Fruit fly (Drosophila melanogaster) whole organism, embryonic: ENCODE data around the gene CG4025.

Experiments used
- Antp ChIP-seq: fragments of 200-800 bp; sonication (Bioruptor generic); optimal IDR thresholded peaks from 3 replicates; lab custom pipeline; 2016; ENCODE audit warnings: missing biosample characterization, missing genetic modification characterization
- CG10267 ChIP-seq: fragments of 200-800 bp; sonication (Bioruptor generic); optimal IDR thresholded peaks from 2 replicates; lab custom pipeline; 2018; ENCODE audit warnings: missing biosample characterization, mild to moderate bottlenecking, missing genetic modification characterization, moderate library complexity
- CG11560 ChIP-seq: fragments of 200-800 bp; sonication (Bioruptor generic); IDR thresholded peaks from 3 replicates; pipeline ENCODE4 v1.3.6; 2022; ENCODE audit warnings: missing biosample characterization, missing genetic modification characterization
- CG12219 ChIP-seq: fragments of 200-800 bp; sonication (Bioruptor generic); optimal IDR thresholded peaks from 3 replicates; lab custom pipeline; 2018; ENCODE audit warnings: missing biosample characterization, mild to moderate bottlenecking, missing genetic modification characterization
- CG12236 ChIP-seq: fragments of 200-800 bp; sonication (Bioruptor generic); optimal IDR thresholded peaks from 2 replicates; lab custom pipeline; 2016; ENCODE audit warnings: missing biosample characterization, missing genetic modification characterization
- CG12769 ChIP-seq: fragments of 200-800 bp; sonication (Bioruptor generic); optimal IDR thresholded peaks from 2 replicates; lab custom pipeline; 2019; ENCODE audit warnings: missing biosample characterization, mild to moderate bottlenecking, missing genetic modification characterization, moderate library complexity
- CG13424 ChIP-seq: fragments of 200-800 bp; sonication (Bioruptor generic); optimal IDR thresholded peaks from 2 replicates; lab custom pipeline; 2019; ENCODE audit warnings: missing biosample characterization, mild to moderate bottlenecking, missing genetic modification characterization, moderate library complexity
- CG13624 ChIP-seq: fragments of 200-800 bp; sonication (Bioruptor generic); optimal IDR thresholded peaks from 2 replicates; lab custom pipeline; 2016; ENCODE audit warnings: missing biosample characterization, missing genetic modification characterization
- CG16813 ChIP-seq: fragments of 200-800 bp; sonication (Bioruptor generic); IDR thresholded peaks from 3 replicates; pipeline ENCODE4 v1.3.6; 2022; ENCODE audit warnings: missing biosample characterization, missing genetic modification characterization; ENCODE audit not compliant: partially characterized antibody
- CG18011 ChIP-seq: fragments of 200-800 bp; sonication (Bioruptor generic); optimal IDR thresholded peaks from 2 replicates; lab custom pipeline; 2017; ENCODE audit warnings: missing biosample characterization, missing genetic modification characterization, mild to moderate bottlenecking, moderate library complexity, missing genotype
- CG2202 ChIP-seq: fragments of 200-800 bp; sonication (Bioruptor generic); optimal IDR thresholded peaks from 2 replicates; lab custom pipeline; 2018; ENCODE audit warnings: missing biosample characterization, mild to moderate bottlenecking, missing genetic modification characterization
- CG2712 ChIP-seq: fragments of 200-800 bp; optimal IDR thresholded peaks from 3 replicates; lab custom pipeline; 2019; ENCODE audit warnings: missing biosample characterization, mild to moderate bottlenecking, missing genetic modification characterization, moderate library complexity
- CG2889 ChIP-seq: fragments of 200-800 bp; sonication (Bioruptor generic); IDR thresholded peaks from 3 replicates; pipeline ENCODE4 v1.3.6; 2022; ENCODE audit warnings: missing biosample characterization, missing genetic modification characterization
- CG30431 ChIP-seq: fragments of 200-800 bp; sonication (Bioruptor generic); optimal IDR thresholded peaks from 2 replicates; lab custom pipeline; 2017; ENCODE audit warnings: missing biosample characterization, missing genetic modification characterization
- CG3163 ChIP-seq: fragments of 200-800 bp; sonication (Bioruptor generic); optimal IDR thresholded peaks from 3 replicates; lab custom pipeline; 2016; ENCODE audit warnings: missing biosample characterization, missing genetic modification characterization
- CG5245 ChIP-seq: fragments of 200-800 bp; sonication (Bioruptor generic); optimal IDR thresholded peaks from 3 replicates; lab custom pipeline; 2016; ENCODE audit warnings: missing biosample characterization, missing genetic modification characterization
- CG6683 ChIP-seq: fragments of 200-800 bp; sonication (Bioruptor generic); optimal IDR thresholded peaks from 2 replicates; lab custom pipeline; 2017; ENCODE audit warnings: missing biosample characterization, mild to moderate bottlenecking, missing genetic modification characterization, missing genetic modification reagents
- CG6689 ChIP-seq: fragments of 200-800 bp; sonication (Bioruptor generic); IDR thresholded peaks from 2 replicates; pipeline ENCODE4 v1.3.6; 2022; ENCODE audit warnings: missing biosample characterization, missing genetic modification characterization
- CG7786 ChIP-seq: fragments of 200-800 bp; sonication (Bioruptor generic); optimal IDR thresholded peaks from 2 replicates; lab custom pipeline; 2016; ENCODE audit warnings: missing biosample characterization, missing genetic modification characterization
- CG8290 ChIP-seq, 3 experiments: fragments of 200-800 bp; sonication (Bioruptor generic); optimal IDR thresholded peaks; 2 replicates each; lab custom pipeline; 2016 to 2019; ENCODE audit warnings: missing biosample characterization in 3 of 3, missing genetic modification characterization in 3 of 3, mild to moderate bottlenecking in 2 of 3, moderate library complexity in 1 of 3
- CG8388 ChIP-seq: fragments of 200-800 bp; sonication (Bioruptor generic); optimal IDR thresholded peaks from 2 replicates; lab custom pipeline; 2019; ENCODE audit warnings: missing biosample characterization, mild to moderate bottlenecking, missing genetic modification characterization, moderate library complexity
- CG9609 ChIP-seq: fragments of 200-800 bp; sonication (Bioruptor generic); optimal IDR thresholded peaks from 3 replicates; lab custom pipeline; 2016; ENCODE audit warnings: missing biosample characterization, missing genetic modification characterization
- D19B ChIP-seq: fragments of 200-800 bp; sonication (Bioruptor generic); optimal IDR thresholded peaks from 2 replicates; lab custom pipeline; 2017; ENCODE audit warnings: missing biosample characterization, mild to moderate bottlenecking, missing genetic modification characterization
- Dfd ChIP-seq, 2 experiments: fragments of >200 bp; optimal IDR thresholded peaks; 2 replicates each; lab custom pipeline; 2017; ENCODE audit warnings: missing biosample characterization in 2 of 2, missing genetic modification characterization in 2 of 2
- Gsc ChIP-seq: fragments of 200-800 bp; sonication (Bioruptor generic); IDR thresholded peaks from 2 replicates; pipeline ENCODE4 v1.3.6; 2022; ENCODE audit warnings: missing biosample characterization, missing genetic modification characterization
- Hmr ChIP-seq: fragments of 200-800 bp; sonication (Bioruptor generic); optimal IDR thresholded peaks from 3 replicates; lab custom pipeline; 2017; ENCODE audit warnings: mild to moderate bottlenecking, missing biosample characterization, missing genetic modification reagents, missing genetic modification characterization
- Jarid2 ChIP-seq: fragments of 200-800 bp; sonication (Bioruptor generic); optimal IDR thresholded peaks from 3 replicates; lab custom pipeline; 2017; ENCODE audit warnings: mild to moderate bottlenecking, missing biosample characterization, missing genetic modification reagents, missing genetic modification characterization
- Lpt ChIP-seq: fragments of >200 bp; optimal IDR thresholded peaks from 2 replicates; lab custom pipeline; 2018; ENCODE audit warnings: missing biosample characterization, missing genetic modification characterization
- Max ChIP-seq: fragments of 200-800 bp; sonication (Bioruptor generic); optimal IDR thresholded peaks from 2 replicates; lab custom pipeline; 2016; ENCODE audit warnings: missing biosample characterization, mild to moderate bottlenecking, missing genetic modification characterization
- NK7.1 ChIP-seq: fragments of 200-800 bp; sonication (Bioruptor generic); optimal IDR thresholded peaks from 3 replicates; lab custom pipeline; 2016; ENCODE audit warnings: missing biosample characterization, missing genetic modification characterization
- Neu2 ChIP-seq: fragments of 200-800 bp; sonication (Bioruptor generic); optimal IDR thresholded peaks from 3 replicates; lab custom pipeline; 2016; ENCODE audit warnings: missing biosample characterization, missing genetic modification characterization, borderline replicate concordance
- Optix ChIP-seq: fragments of 200-800 bp; sonication (Bioruptor generic); IDR thresholded peaks from 3 replicates; pipeline ENCODE4 v1.3.6; 2022; ENCODE audit warnings: missing biosample characterization, missing genetic modification characterization
- Poxn ChIP-seq: fragments of 200-800 bp; sonication (Bioruptor generic); IDR thresholded peaks from 2 replicates; pipeline ENCODE4 v1.3.6; 2022; ENCODE audit warnings: missing biosample characterization, missing genetic modification characterization
- al ChIP-seq: fragments of 200-800 bp; sonication (Bioruptor generic); IDR thresholded peaks from 2 replicates; pipeline ENCODE4 v1.3.6; 2022; ENCODE audit warnings: missing biosample characterization, missing genetic modification characterization
- chif ChIP-seq, 2 experiments: fragments of 200-800 bp; sonication (Bioruptor generic); optimal IDR thresholded peaks; 3 replicates each; lab custom pipeline; 2016; ENCODE audit warnings: missing biosample characterization in 2 of 2, missing genetic modification characterization in 2 of 2
- chinmo ChIP-seq: fragments of 200-800 bp; sonication (Bioruptor generic); IDR thresholded peaks from 4 replicates; pipeline ENCODE4 v1.3.6; 2022; ENCODE audit warnings: missing biosample characterization, missing genetic modification characterization; ENCODE audit not compliant: partially characterized antibody
- chn ChIP-seq: fragments of 200-800 bp; sonication (Bioruptor generic); optimal IDR thresholded peaks from 2 replicates; lab custom pipeline; 2016; ENCODE audit warnings: missing biosample characterization, missing genetic modification characterization
- dan ChIP-seq: fragments of 200-800 bp; sonication (Bioruptor generic); IDR thresholded peaks from 2 replicates; pipeline ENCODE4 v1.3.6; 2022; ENCODE audit warnings: missing biosample characterization, missing genetic modification characterization
- dm ChIP-seq: fragments of 200-800 bp; sonication (Bioruptor generic); optimal IDR thresholded peaks from 3 replicates; lab custom pipeline; 2016; ENCODE audit warnings: missing biosample characterization, missing genetic modification characterization
- dysf ChIP-seq: fragments of 200-800 bp; sonication (Bioruptor generic); IDR thresholded peaks from 3 replicates; pipeline ENCODE4 v1.3.6; 2022; ENCODE audit warnings: missing biosample characterization, missing genetic modification characterization
- ems ChIP-seq: fragments of 200-800 bp; sonication (Bioruptor generic); optimal IDR thresholded peaks from 3 replicates; lab custom pipeline; 2016; ENCODE audit warnings: missing biosample characterization, missing genetic modification characterization
- gfzf ChIP-seq: fragments of 200-800 bp; sonication (Bioruptor generic); optimal IDR thresholded peaks from 2 replicates; lab custom pipeline; 2016; ENCODE audit warnings: missing biosample characterization, mild to moderate bottlenecking, missing genetic modification characterization, moderate library complexity
- jing ChIP-seq: fragments of 200-800 bp; sonication (Bioruptor generic); optimal IDR thresholded peaks from 2 replicates; lab custom pipeline; 2018; ENCODE audit warnings: missing biosample characterization, mild to moderate bottlenecking, missing genetic modification characterization
- nmo ChIP-seq: fragments of 200-800 bp; sonication (Bioruptor generic); optimal IDR thresholded peaks from 2 replicates; lab custom pipeline; 2018; ENCODE audit warnings: missing biosample characterization, mild to moderate bottlenecking, missing genetic modification characterization, moderate library complexity
- pros ChIP-seq: fragments of 200-800 bp; sonication (Bioruptor generic); optimal IDR thresholded peaks from 3 replicates; lab custom pipeline; 2019; ENCODE audit warnings: missing biosample characterization, mild to moderate bottlenecking, missing genetic modification characterization, moderate library complexity
- slbo ChIP-seq: fragments of 200-800 bp; sonication (Bioruptor generic); IDR thresholded peaks from 2 replicates; pipeline ENCODE4 v1.3.6; 2022; ENCODE audit warnings: missing biosample characterization, missing genetic modification characterization
- slp2 ChIP-seq: fragments of 200-800 bp; sonication (Bioruptor generic); optimal IDR thresholded peaks from 2 replicates; lab custom pipeline; 2016; ENCODE audit warnings: missing biosample characterization, missing genetic modification characterization
- tgo ChIP-seq: fragments of 200-800 bp; sonication (Bioruptor generic); IDR thresholded peaks from 3 replicates; pipeline ENCODE4 v1.3.6; 2022; ENCODE audit warnings: missing biosample characterization, missing genetic modification characterization
- tio ChIP-seq: fragments of 200-800 bp; sonication (Bioruptor generic); optimal IDR thresholded peaks from 2 replicates; lab custom pipeline; 2017; ENCODE audit warnings: missing biosample characterization, missing genetic modification characterization, inconsistent platforms

CG4025 gene

DNA sequence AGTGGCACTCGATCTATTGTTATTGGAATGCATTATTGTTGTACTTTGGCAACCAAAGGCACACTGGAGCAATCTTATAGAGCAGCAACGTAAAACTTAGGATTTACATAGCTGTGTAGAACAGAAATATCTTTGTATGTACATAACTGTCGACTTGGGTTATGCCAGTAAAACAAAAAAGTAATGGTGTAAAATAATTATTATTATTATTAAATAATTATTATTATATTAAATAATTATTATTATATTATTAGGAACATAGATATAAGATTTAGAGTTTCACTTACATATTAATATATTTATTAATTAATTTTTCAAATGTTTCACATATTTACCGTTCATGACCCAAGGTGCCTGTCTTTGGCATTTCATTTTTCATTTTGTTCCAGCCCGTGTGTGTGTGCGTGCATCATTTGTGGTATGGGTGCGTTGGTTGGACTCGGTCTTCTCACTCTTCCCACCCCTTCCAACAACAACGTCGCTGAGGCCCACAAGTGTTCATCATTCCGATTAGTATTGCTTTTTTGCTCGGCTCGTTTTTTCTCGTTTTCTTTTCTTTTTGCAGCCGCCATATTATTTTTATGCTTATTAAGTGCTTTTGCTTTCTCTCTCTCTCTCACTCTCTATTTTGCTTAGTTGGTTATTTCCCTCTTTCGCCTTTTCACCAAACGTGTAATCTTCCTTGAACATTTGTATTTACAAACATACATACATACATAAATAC is 47.4 kb downstream of the CG4025 start (continued):
- TF ChIP-seq nmo (GFP tag; lab: Kevin White, UChicago), result peak; percentile 99
- TF ChIP-seq Optix, result peak; percentile 93
- peak; percentile 75 for TF ChIP-seq dan
- TF ChIP-seq CG6683, result peak; percentile 96
- TF ChIP-seq dm (GFP tag; lab: Kevin White, UChicago), result peak; percentile 16
- TF ChIP-seq Max (GFP tag; lab: Kevin White, UChicago), result peak; percentile 85
- TF ChIP-seq CG3163 (GFP tag; lab: Kevin White, UChicago), result no peak
- peak; percentile 27 for TF ChIP-seq pros (GFP tag; lab: Kevin White, UChicago)
- TF ChIP-seq CG7786 (GFP tag; lab: Kevin White, UChicago), result peak; percentile 87
- peak; percentile 90 for TF ChIP-seq Antp (GFP tag; lab: Kevin White, UChicago)
- peak; percentile 80 for TF ChIP-seq CG11560 (tag; lab: Robert Waterston, UW)
- peak; percentile 89 for TF ChIP-seq CG12219 (GFP tag; lab: Kevin White, UChicago)
- no peak for TF ChIP-seq Lpt (GFP tag; lab: Kevin White, UChicago)
- TF ChIP-seq chn, result peak; percentile 84
- peak; percentile 42 for TF ChIP-seq CG12236 (GFP tag; lab: Kevin White, UChicago)
- peak; percentile 96 for TF ChIP-seq CG6689 (GFP tag; lab: Robert Waterston, UW)
- TF ChIP-seq CG5245 (GFP tag; lab: Kevin White, UChicago), result peak; percentile 81
- TF ChIP-seq Gsc (GFP tag; lab: Robert Waterston, UW), result peak; percentile 85
- peak; percentile 87 for TF ChIP-seq jing
- TF ChIP-seq CG2712 (tag; lab: Kevin White, UChicago), result peak; percentile 99
- peak; percentile 75; the same call in 2 of the 3 replicates for TF ChIP-seq CG2889
- no peak for TF ChIP-seq Neu2
- peak; percentile 78 for TF ChIP-seq Poxn
- no peak for TF ChIP-seq chinmo (GFP tag; lab: Robert Waterston, UW)
- TF ChIP-seq gfzf, result no peak
- TF ChIP-seq CG13424 (tag; lab: Kevin White, UChicago), result peak; percentile 99
- no peak for TF ChIP-seq Dfd (GFP tag; optimal IDR thresholded peaks at IDR 0.05; lab: Kevin White, UChicago)
- TF ChIP-seq ems (GFP tag; lab: Kevin White, UChicago), result peak; percentile 84
- peak; percentile 91 for TF ChIP-seq D19B (GFP tag; lab: Kevin White, UChicago)
- peak; percentile 89 for TF ChIP-seq al (GFP tag; lab: Robert Waterston, UW)
- peak; percentile 96 for TF ChIP-seq dysf (GFP tag; lab: Robert Waterston, UW)
- peak; percentile 88 for TF ChIP-seq CG9609 (GFP tag; lab: Kevin White, UChicago)
- TF ChIP-seq Hmr (GFP tag; lab: Kevin White, UChicago), result peak; percentile 98
- TF ChIP-seq CG8388, result peak; percentile 96
- TF ChIP-seq CG13624 (GFP tag; lab: Kevin White, UChicago), result peak; percentile 54
- TF ChIP-seq slbo, result peak; percentile 95
- peak; percentile 74 for TF ChIP-seq CG18011 (GFP tag; lab: Kevin White, UChicago)
- TF ChIP-seq CG16813 (GFP tag; lab: Robert Waterston, UW), result peak; percentile 37
- peak; percentile 95 for TF ChIP-seq CG2202 (tag; lab: Kevin White, UChicago)
- peak; percentile 96 for TF ChIP-seq CG10267 (tag; lab: Kevin White, UChicago)
- peak; percentile 98 for TF ChIP-seq CG30431 (GFP tag; lab: Kevin White, UChicago)
- TF ChIP-seq CG12769 (tag; lab: Kevin White, UChicago), result no peak
- TF ChIP-seq NK7.1, result peak; percentile 74
- peak; percentile 89 for TF ChIP-seq slp2 (GFP tag; lab: Kevin White, UChicago)
- TF ChIP-seq tio (GFP tag; lab: Kevin White, UChicago), result peak; percentile 94
- TF ChIP-seq CG8290 (GFP tag; optimal IDR thresholded peaks at IDR 0.05; lab: Kevin White, UChicago), result peak; percentile 93
- peak; percentile 32 to 92 for TF ChIP-seq CG8290 (tag; optimal IDR thresholded peaks at IDR 0.05; lab: Kevin White, UChicago)
- peak; percentile 83 for TF ChIP-seq Jarid2 (GFP tag; lab: Kevin White, UChicago)
- TF ChIP-seq chif (GFP tag; optimal IDR thresholded peaks at IDR 0.05; lab: Kevin White, UChicago), result peak; percentile 70 to 86
- peak; percentile 89 for TF ChIP-seq tgo (GFP tag; lab: Robert Waterston, UW)
